Fruit fly (Drosophila melanogaster) S2 (cell line): Measurements from ENCODE around the gene Mur11Da.

Experiments used
- CG8478 ChIP-seq: fragments of >200 bp; optimal IDR thresholded peaks from 2 replicates; lab custom pipeline; 2018
- CTCF ChIP-seq, 2 experiments: fragments of >200 bp; optimal IDR thresholded peaks; 2 replicates each; lab custom pipeline; 2018

DNA sequence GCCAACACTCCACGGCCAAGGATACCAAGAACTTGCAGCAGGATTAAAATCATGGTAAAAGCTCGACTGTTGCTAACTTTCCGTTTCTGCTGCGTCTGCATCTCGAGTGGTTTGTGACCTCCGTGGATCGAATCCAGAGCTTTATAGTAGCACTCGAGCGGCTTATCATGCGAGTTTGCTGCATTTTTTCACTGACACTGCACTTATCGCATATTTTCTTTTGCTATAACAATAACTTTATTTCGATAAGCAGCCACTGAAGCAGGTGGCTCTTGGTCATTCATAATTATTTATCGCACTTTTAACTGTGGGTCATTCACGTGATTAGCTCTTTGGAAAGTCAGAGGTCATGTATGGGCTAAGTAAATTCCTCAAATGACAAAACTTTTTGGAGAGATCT is 8.4 kb downstream of the Mur11Da start, which contains the start of gene CG12716:
- TF ChIP-seq CG8478 (no peak), CTCF (optimal IDR thresholded peaks at IDR 0.05; lab: Kevin White, UChicago) (no peak)
